Fruit fly (Drosophila melanogaster) whole organism, embryonic: ENCODE data around the gene lili.

Experiments used
- Adf1 ChIP-seq: fragments of 200-800 bp; sonication (Bioruptor generic); IDR thresholded peaks from 2 replicates; pipeline ENCODE4 v1.3.6; 2022; ENCODE audit warnings: missing biosample characterization, missing genetic modification characterization
- Atf-2 ChIP-seq: fragments of 200-800 bp; sonication (Bioruptor generic); optimal IDR thresholded peaks from 2 replicates; lab custom pipeline; 2016; ENCODE audit warnings: missing biosample characterization, missing genetic modification characterization
- Awh ChIP-seq: fragments of 200-800 bp; sonication (Bioruptor generic); IDR thresholded peaks from 2 replicates; pipeline ENCODE4, ENCODE4 v1.3.6; 2022; ENCODE audit warnings: missing biosample characterization, missing genetic modification characterization
- CG12744 ChIP-seq: fragments of 200-800 bp; sonication (Bioruptor generic); optimal IDR thresholded peaks from 2 replicates; lab custom pipeline; 2016; ENCODE audit warnings: missing biosample characterization, missing genetic modification characterization
- CG13775 ChIP-seq: fragments of 200-800 bp; sonication (Bioruptor generic); optimal IDR thresholded peaks from 3 replicates; lab custom pipeline; 2017; ENCODE audit warnings: missing biosample characterization, mild to moderate bottlenecking, missing genetic modification characterization
- CG14050 ChIP-seq: fragments of 200-800 bp; sonication (Bioruptor generic); IDR thresholded peaks from 3 replicates; pipeline ENCODE4 v1.3.6; 2022; ENCODE audit warnings: missing biosample characterization, missing genetic modification characterization
- CG17186 ChIP-seq: fragments of 200-800 bp; sonication (Bioruptor generic); optimal IDR thresholded peaks from 3 replicates; lab custom pipeline; 2017; ENCODE audit warnings: missing biosample characterization, missing genetic modification reagents, missing genetic modification characterization
- CG2129 ChIP-seq: fragments of 200-800 bp; sonication (Bioruptor generic); IDR thresholded peaks from 2 replicates; pipeline ENCODE4 v1.3.6; 2022; ENCODE audit warnings: missing biosample characterization, missing genetic modification characterization; ENCODE audit not compliant: partially characterized antibody
- CG2889 ChIP-seq: fragments of 200-800 bp; sonication (Bioruptor generic); IDR thresholded peaks from 3 replicates; pipeline ENCODE4 v1.3.6; 2022; ENCODE audit warnings: missing biosample characterization, missing genetic modification characterization
- CG34376 ChIP-seq: fragments of 200-800 bp; sonication (Bioruptor generic); optimal IDR thresholded peaks from 2 replicates; lab custom pipeline; 2018; ENCODE audit warnings: missing biosample characterization, mild to moderate bottlenecking, missing genetic modification characterization
- CG4360 ChIP-seq: fragments of 200-800 bp; sonication (Bioruptor generic); IDR thresholded peaks from 2 replicates; pipeline ENCODE4 v1.3.6; 2022; ENCODE audit warnings: missing biosample characterization, missing genetic modification characterization
- CG4424 ChIP-seq: fragments of 200-800 bp; sonication (Bioruptor generic); optimal IDR thresholded peaks from 3 replicates; lab custom pipeline; 2016; ENCODE audit warnings: missing biosample characterization, missing genetic modification characterization
- CG5953 ChIP-seq: fragments of 200-800 bp; sonication (Bioruptor generic); IDR thresholded peaks from 2 replicates; pipeline ENCODE4 v1.3.6; 2022; ENCODE audit warnings: missing biosample characterization, missing genetic modification characterization
- CG9727 ChIP-seq: fragments of 200-800 bp; sonication (Bioruptor generic); optimal IDR thresholded peaks from 3 replicates; lab custom pipeline; 2017; ENCODE audit warnings: missing biosample characterization, mild to moderate bottlenecking, missing genetic modification characterization
- CG9797 ChIP-seq: fragments of 200-800 bp; sonication (Bioruptor generic); optimal IDR thresholded peaks from 3 replicates; lab custom pipeline; 2018; ENCODE audit warnings: missing biosample characterization, mild to moderate bottlenecking, missing genetic modification characterization
- Dad ChIP-seq: fragments of 200-800 bp; sonication (Bioruptor generic); optimal IDR thresholded peaks from 3 replicates; lab custom pipeline; 2016; ENCODE audit warnings: missing biosample characterization, missing genetic modification characterization
- Dip3 ChIP-seq: fragments of 200-800 bp; sonication (Bioruptor generic); optimal IDR thresholded peaks from 3 replicates; lab custom pipeline; 2016; ENCODE audit warnings: missing biosample characterization, missing genetic modification characterization
- ERR ChIP-seq: fragments of 200-800 bp; sonication (Bioruptor generic); optimal IDR thresholded peaks from 2 replicates; lab custom pipeline; 2016; ENCODE audit warnings: missing biosample characterization, missing genetic modification characterization
- Ets97D ChIP-seq: fragments of 200-800 bp; sonication (Bioruptor generic); optimal IDR thresholded peaks from 3 replicates; lab custom pipeline; 2016; ENCODE audit warnings: missing biosample characterization, missing genetic modification characterization
- GATAe ChIP-seq: fragments of 200-800 bp; sonication (Bioruptor generic); conservative IDR thresholded peaks from 2 replicates; pipeline ENCODE4 v1.3.6; 2022; ENCODE audit warnings: missing biosample characterization, missing genetic modification characterization
- H15 ChIP-seq: fragments of 200-800 bp; sonication (Bioruptor generic); IDR thresholded peaks from 3 replicates; pipeline ENCODE4 v1.3.6; 2022; ENCODE audit warnings: missing biosample characterization, missing genetic modification characterization
- HLH4C ChIP-seq: fragments of 200-800 bp; sonication (Bioruptor generic); IDR thresholded peaks from 3 replicates; pipeline ENCODE4 v1.3.6; 2022; ENCODE audit warnings: missing biosample characterization, missing genetic modification characterization; ENCODE audit not compliant: partially characterized antibody
- Hmx ChIP-seq: fragments of 200-800 bp; sonication (Bioruptor generic); optimal IDR thresholded peaks from 2 replicates; lab custom pipeline; 2016; ENCODE audit warnings: missing biosample characterization, missing genetic modification characterization
- NFAT ChIP-seq: fragments of 200-800 bp; sonication (Bioruptor generic); IDR thresholded peaks from 2 replicates; pipeline ENCODE4 v1.3.6; 2022; ENCODE audit warnings: missing biosample characterization, missing genetic modification characterization
- Optix ChIP-seq: fragments of 200-800 bp; sonication (Bioruptor generic); IDR thresholded peaks from 3 replicates; pipeline ENCODE4 v1.3.6; 2022; ENCODE audit warnings: missing biosample characterization, missing genetic modification characterization
- Scr ChIP-seq: fragments of 200-800 bp; sonication (Bioruptor generic); IDR thresholded peaks from 2 replicates; pipeline ENCODE4 v1.3.6; 2022; ENCODE audit warnings: missing biosample characterization, missing genetic modification characterization; ENCODE audit not compliant: partially characterized antibody
- Sin3A ChIP-seq: fragments of >200 bp; optimal IDR thresholded peaks from 2 replicates; lab custom pipeline; 2018
- Sox102F ChIP-seq: fragments of 200-800 bp; sonication (Bioruptor generic); optimal IDR thresholded peaks from 2 replicates; lab custom pipeline; 2018; ENCODE audit warnings: missing biosample characterization, mild to moderate bottlenecking, missing genetic modification characterization, moderate library complexity
- Sry-β ChIP-seq: fragments of 200-800 bp; sonication (Bioruptor generic); optimal IDR thresholded peaks from 2 replicates; lab custom pipeline; 2018; ENCODE audit warnings: missing biosample characterization, mild to moderate bottlenecking, missing genetic modification characterization, moderate library complexity
- Stat92E ChIP-seq, 3 experiments: fragments of >200 bp in 2 of 3; fragments of 200-800 bp in 1 of 3; sonication (Bioruptor generic) in 1 of 3; optimal IDR thresholded peaks; 2 replicates each; lab custom pipeline; 2017 to 2019; ENCODE audit warnings: missing biosample characterization in 3 of 3, missing genetic modification characterization in 3 of 3, mild to moderate bottlenecking in 1 of 3, moderate library complexity in 1 of 3
- ab ChIP-seq: fragments of 200-800 bp; sonication (Bioruptor generic); optimal IDR thresholded peaks from 2 replicates; lab custom pipeline; 2016; ENCODE audit warnings: missing biosample characterization, missing genetic modification characterization
- al ChIP-seq: fragments of 200-800 bp; sonication (Bioruptor generic); IDR thresholded peaks from 2 replicates; pipeline ENCODE4 v1.3.6; 2022; ENCODE audit warnings: missing biosample characterization, missing genetic modification characterization
- cas ChIP-seq: fragments of 200-800 bp; sonication (Bioruptor generic); IDR thresholded peaks from 2 replicates; pipeline ENCODE4 v1.3.6; 2022; ENCODE audit warnings: missing biosample characterization, missing genetic modification characterization
- chif ChIP-seq, 2 experiments: fragments of 200-800 bp; sonication (Bioruptor generic); optimal IDR thresholded peaks; 3 replicates each; lab custom pipeline; 2016; ENCODE audit warnings: missing biosample characterization in 2 of 2, missing genetic modification characterization in 2 of 2
- dan ChIP-seq: fragments of 200-800 bp; sonication (Bioruptor generic); IDR thresholded peaks from 2 replicates; pipeline ENCODE4 v1.3.6; 2022; ENCODE audit warnings: missing biosample characterization, missing genetic modification characterization
- dmrt11E ChIP-seq: fragments of 200-800 bp; sonication (Bioruptor generic); optimal IDR thresholded peaks from 3 replicates; lab custom pipeline; 2018; ENCODE audit warnings: missing biosample characterization, mild to moderate bottlenecking, missing genetic modification characterization, moderate library complexity
- fu2 ChIP-seq: fragments of 200-800 bp; sonication (Bioruptor generic); optimal IDR thresholded peaks from 2 replicates; lab custom pipeline; 2016; ENCODE audit warnings: missing biosample characterization, missing genetic modification characterization
- grau ChIP-seq: fragments of 200-800 bp; optimal IDR thresholded peaks from 3 replicates; lab custom pipeline; 2019; ENCODE audit warnings: missing biosample characterization, mild to moderate bottlenecking, missing genetic modification characterization, moderate library complexity
- her ChIP-seq: fragments of 200-800 bp; sonication (Bioruptor generic); optimal IDR thresholded peaks from 2 replicates; lab custom pipeline; 2016; ENCODE audit warnings: missing biosample characterization, missing genetic modification characterization
- ken ChIP-seq: fragments of 200-800 bp; sonication (Bioruptor generic); IDR thresholded peaks from 3 replicates; pipeline ENCODE4 v1.3.6; 2022; ENCODE audit warnings: missing biosample characterization, missing genetic modification characterization
- onecut ChIP-seq: fragments of 200-800 bp; sonication (Bioruptor generic); IDR thresholded peaks from 2 replicates; pipeline ENCODE4 v1.3.6; 2022; ENCODE audit warnings: missing biosample characterization, missing genetic modification characterization
- peb ChIP-seq: fragments of 200-800 bp; sonication (Bioruptor generic); IDR thresholded peaks from 2 replicates; pipeline ENCODE4 v1.3.6; 2022; ENCODE audit warnings: missing biosample characterization, missing genetic modification characterization
- pita ChIP-seq: fragments of 200-800 bp; sonication (Bioruptor generic); optimal IDR thresholded peaks from 2 replicates; lab custom pipeline; 2017; ENCODE audit warnings: missing biosample characterization, mild to moderate bottlenecking, missing genetic modification characterization
- pros ChIP-seq: fragments of 200-800 bp; sonication (Bioruptor generic); optimal IDR thresholded peaks from 3 replicates; lab custom pipeline; 2019; ENCODE audit warnings: missing biosample characterization, mild to moderate bottlenecking, missing genetic modification characterization, moderate library complexity
- pum ChIP-seq: fragments of 200-800 bp; sonication (Bioruptor generic); optimal IDR thresholded peaks from 2 replicates; lab custom pipeline; 2016; ENCODE audit warnings: missing biosample characterization, missing genetic modification characterization
- slou ChIP-seq: fragments of 200-800 bp; sonication (Bioruptor generic); optimal IDR thresholded peaks from 3 replicates; lab custom pipeline; 2016; ENCODE audit warnings: missing biosample characterization, missing genetic modification characterization
- sug ChIP-seq: fragments of 200-800 bp; optimal IDR thresholded peaks from 2 replicates; lab custom pipeline; 2019; ENCODE audit warnings: missing biosample characterization, mild to moderate bottlenecking, missing genetic modification characterization, moderate library complexity
- unc-4 ChIP-seq: fragments of 200-800 bp; sonication (Bioruptor generic); IDR thresholded peaks from 2 replicates; pipeline ENCODE4 v1.3.6; 2022; ENCODE audit warnings: missing biosample characterization, missing genetic modification characterization; ENCODE audit not compliant: partially characterized antibody
- unpg ChIP-seq: fragments of 200-800 bp; sonication (Bioruptor generic); optimal IDR thresholded peaks from 3 replicates; lab custom pipeline; 2018; ENCODE audit warnings: missing biosample characterization, mild to moderate bottlenecking, missing genetic modification characterization, moderate library complexity
- z ChIP-seq: fragments of 200-800 bp; sonication (Bioruptor generic); IDR thresholded peaks from 3 replicates; pipeline ENCODE4 v1.3.6; 2022; ENCODE audit warnings: missing biosample characterization, missing genetic modification characterization

lili gene

DNA sequence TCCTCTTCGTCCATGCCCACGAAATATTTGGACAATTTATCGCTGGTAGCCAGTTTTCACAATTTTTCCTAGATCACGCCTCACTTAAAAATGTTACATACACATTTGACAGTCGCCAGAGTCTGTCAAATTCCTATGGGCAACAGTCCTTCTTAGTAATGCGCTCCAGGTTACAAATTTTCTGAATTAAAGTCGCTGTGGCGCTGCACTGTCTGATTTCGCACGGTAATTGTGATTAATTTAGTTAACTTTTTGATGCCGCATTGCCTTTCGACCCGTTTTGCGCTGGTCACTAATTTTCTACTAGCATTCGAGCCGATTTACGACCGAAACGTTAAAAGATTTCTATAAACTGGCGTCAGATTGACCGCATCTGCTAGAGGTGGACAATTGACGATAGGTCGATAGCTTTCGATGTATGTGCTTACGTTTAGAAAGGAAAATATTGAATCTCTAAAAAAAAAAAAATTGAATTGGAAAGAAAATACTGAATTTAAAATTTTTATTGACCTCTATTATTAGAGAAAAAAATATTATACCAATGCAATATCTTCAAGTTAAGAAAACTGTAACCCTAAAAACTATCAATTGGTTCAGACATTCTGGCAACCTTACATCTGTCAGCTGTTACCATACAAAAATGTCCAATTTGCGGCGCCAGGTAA is at the start of gene lili, which contains the start of gene CG34150 (continued):
- TF ChIP-seq Awh (GFP tag; lab: Robert Waterston, UW) = peak; percentile 68; the same call in 1 of the 2 replicates
- peak; percentile 48; the same call in 1 of the 3 replicates for TF ChIP-seq CG14050 (GFP tag; lab: Robert Waterston, UW)
- peak; percentile 75 for TF ChIP-seq grau (tag; lab: Kevin White, UChicago)
- TF ChIP-seq Dad (GFP tag; lab: Kevin White, UChicago) = peak; percentile 73
- TF ChIP-seq fu2 (GFP tag; lab: Kevin White, UChicago) = peak; percentile 47
- peak; percentile 52 to 74 for TF ChIP-seq chif (GFP tag; optimal IDR thresholded peaks at IDR 0.05; lab: Kevin White, UChicago)
- peak; percentile 27 for TF ChIP-seq Sry-β
- TF ChIP-seq cas (GFP tag; lab: Robert Waterston, UW) = 0 out of 2 replicates have a peak, but pooled peaks have one; percentile 45
- peak; percentile 72 for TF ChIP-seq CG12744
- TF ChIP-seq H15 = peak; percentile 66; the same call in 2 of the 3 replicates
- peak; percentile 76 for TF ChIP-seq Ets97D (GFP tag; lab: Kevin White, UChicago)
- peak; percentile 44 for TF ChIP-seq Adf1 (GFP tag; lab: Robert Waterston, UW)
- peak; percentile 30 for TF ChIP-seq Hmx (GFP tag; lab: Kevin White, UChicago)
- TF ChIP-seq Dip3 (GFP tag; lab: Kevin White, UChicago) = peak; percentile 65
- no peak for TF ChIP-seq her (GFP tag; lab: Kevin White, UChicago)
- TF ChIP-seq CG13775 (GFP tag; lab: Kevin White, UChicago) = peak; percentile 72
- peak; percentile 54; the same call in 1 of the 2 replicates for TF ChIP-seq NFAT (GFP tag; lab: Robert Waterston, UW)
- TF ChIP-seq Sin3A = peak; percentile 43
- TF ChIP-seq CG2129 (GFP tag; lab: Robert Waterston, UW) = peak; percentile 41; the same call in 1 of the 2 replicates
- TF ChIP-seq ab (GFP tag; lab: Kevin White, UChicago) = no peak
- TF ChIP-seq GATAe (GFP tag; lab: Robert Waterston, UW) = no peak
- TF ChIP-seq z = no peak
- TF ChIP-seq Optix (GFP tag; lab: Robert Waterston, UW) = no peak
- TF ChIP-seq ERR = peak; percentile 62
- TF ChIP-seq CG4424 = peak; percentile 78
- peak; percentile 89 for TF ChIP-seq unc-4 (GFP tag; lab: Robert Waterston, UW)
- TF ChIP-seq CG17186 (GFP tag; lab: Kevin White, UChicago) = peak; percentile 19
- TF ChIP-seq Stat92E (GFP tag; optimal IDR thresholded peaks at IDR 0.05; lab: Kevin White, UChicago) = no peak
- TF ChIP-seq CG9797 = peak; percentile 46
- peak; percentile 47 for TF ChIP-seq onecut (GFP tag; lab: Robert Waterston, UW)
- peak; percentile 58; the same call in 1 of the 3 replicates for TF ChIP-seq ken
- no peak for TF ChIP-seq pita
- peak; percentile 71; the same call in 2 of the 3 replicates for TF ChIP-seq HLH4C
- TF ChIP-seq CG34376 (GFP tag; lab: Kevin White, UChicago) = peak; percentile 66
- TF ChIP-seq CG9727 = peak; percentile 72
- peak; percentile 84 for TF ChIP-seq Scr (GFP tag; lab: Robert Waterston, UW)
- no peak for TF ChIP-seq dan
- no peak for TF ChIP-seq pros (GFP tag; lab: Kevin White, UChicago)
- 0 out of 3 replicates have a peak, but pooled peaks have one; percentile 45 for TF ChIP-seq CG2889 (GFP tag; lab: Robert Waterston, UW)
- TF ChIP-seq Sox102F (GFP tag; lab: Kevin White, UChicago) = no peak
- TF ChIP-seq slou = peak; percentile 48
- peak; percentile 82 for TF ChIP-seq sug (tag; lab: Kevin White, UChicago)
- TF ChIP-seq Atf-2 = peak; percentile 62
- TF ChIP-seq CG4360 (GFP tag; lab: Robert Waterston, UW) = no peak
- TF ChIP-seq unpg (GFP tag; lab: Kevin White, UChicago) = peak; percentile 71
- TF ChIP-seq al (GFP tag; lab: Robert Waterston, UW) = peak; percentile 69
- peak; percentile 33; the same call in 1 of the 2 replicates for TF ChIP-seq CG5953 (GFP tag; lab: Robert Waterston, UW)
- peak; percentile 61 for TF ChIP-seq pum
- peak; percentile 52; the same call in 1 of the 2 replicates for TF ChIP-seq peb (GFP tag; lab: Robert Waterston, UW)
- TF ChIP-seq dmrt11E (tag; lab: Kevin White, UChicago) = peak; percentile 69
